Worm (Caenorhabditis elegans): Measurements from ENCODE around the gene daf-7.
A peak's percentile ranks its signal among the peaks of the same experiment; 100 is the strongest.

daf-7 gene

DNA sequence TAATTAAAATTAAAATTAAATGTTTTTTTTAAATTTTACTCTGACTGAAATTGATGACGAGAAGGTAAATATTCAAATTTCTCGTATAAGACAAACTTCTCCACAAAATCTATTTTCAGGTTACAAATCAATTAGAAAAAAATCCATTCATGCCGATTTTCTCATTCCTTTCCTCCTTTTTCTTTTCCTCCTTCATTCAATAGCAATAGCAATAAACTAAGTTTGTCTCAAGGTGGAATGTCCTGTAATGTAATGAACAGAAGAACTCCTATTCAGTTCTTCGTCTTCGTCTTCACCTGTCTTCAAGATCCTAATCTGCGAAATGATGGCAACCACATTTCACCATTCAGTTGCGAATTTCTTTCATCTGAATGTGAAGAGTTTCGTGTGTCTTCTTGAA lies 4.2 kb downstream of the daf-7 start, which contains the start of gene dac-1 (continued):
- TF ChIP-seq ceh-20 (GFP tag; IDR thresholded peaks at IDR 0.05), result no peak
- TF ChIP-seq ZK546.5 (tag; optimal IDR thresholded peaks at IDR 0.05), result no peak
- no peak for TF ChIP-seq F37D6.2 (tag; optimal IDR thresholded peaks at IDR 0.05)

DNA sequence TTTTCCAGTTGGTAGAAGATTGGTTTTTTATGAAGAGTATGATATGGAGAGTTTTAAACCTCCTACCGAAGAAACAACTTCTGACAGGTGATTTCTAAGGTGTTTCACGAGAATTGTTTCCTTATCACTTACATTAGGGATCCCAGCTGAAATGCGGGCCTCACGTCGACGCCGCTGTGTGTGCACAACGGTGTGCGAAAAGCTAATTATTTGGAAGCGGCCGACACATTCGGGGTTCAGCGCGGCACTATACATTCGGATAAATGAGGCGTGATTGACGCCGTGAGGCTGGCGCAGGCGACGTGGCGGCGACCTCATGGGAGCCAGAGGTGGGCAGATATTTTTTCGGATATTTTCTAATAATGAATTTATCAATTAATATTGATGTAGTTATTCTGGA lies 7.7 kb downstream of the daf-7 start:
- TF ChIP-seq nhr-42 (GFP tag; IDR thresholded peaks at IDR 0.05) (0 out of 2 replicates have a peak, but pooled peaks have one; percentile 10), gei-8 (GFP tag; optimal IDR thresholded peaks at IDR 0.05) (no peak), set-16 (GFP tag; IDR thresholded peaks at IDR 0.05) (peak; percentile 36; the same call in 1 of the 2 replicates)

DNA sequence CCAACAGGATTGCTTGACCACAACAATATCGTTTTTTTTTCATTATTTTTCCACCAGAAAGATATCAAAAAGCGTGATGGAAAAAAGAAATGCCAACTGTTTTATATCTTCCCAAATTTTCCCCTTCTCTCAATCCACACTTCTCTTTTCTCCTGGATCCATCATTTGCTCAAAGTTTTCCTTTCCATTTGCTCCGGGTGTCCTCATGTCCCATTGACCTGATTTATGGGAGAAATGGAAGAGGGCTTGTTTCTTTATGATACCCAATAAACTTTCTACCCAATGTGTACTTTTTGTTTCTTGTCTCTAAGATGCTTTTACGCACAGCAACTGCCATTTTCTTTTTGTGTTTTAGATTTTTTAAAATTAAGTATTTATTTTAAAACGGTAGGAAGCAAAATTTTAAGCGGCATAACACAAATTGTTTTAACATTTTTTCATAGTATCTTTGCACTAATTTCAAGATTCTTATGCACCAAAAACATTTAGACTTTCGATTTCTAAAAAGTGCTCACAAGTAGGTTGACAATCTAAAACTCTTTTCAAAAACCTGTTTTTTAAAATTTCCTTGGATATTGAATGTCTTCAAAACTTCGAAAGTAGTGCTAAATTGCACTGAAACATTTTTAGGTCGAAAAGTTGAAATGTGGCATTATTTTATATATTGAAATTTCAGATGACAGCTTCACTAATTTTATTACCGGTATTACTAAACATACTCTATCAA lies 11.1 kb downstream of the daf-7 start, which contains the start of gene clec-149:
TSS of gene clec-149 (plus strand) at position 677 of the 727 bp plus-strand sequence.
- TF ChIP-seq daf-8 (GFP tag; IDR thresholded peaks at IDR 0.05) (no peak), nhr-48 (tag; optimal IDR thresholded peaks at IDR 0.05) (no peak), nhr-11 (tag; optimal IDR thresholded peaks at IDR 0.05) (peak; percentile 10), snpc-1.2 (GFP tag; IDR thresholded peaks at IDR 0.05) (no peak)

DNA sequence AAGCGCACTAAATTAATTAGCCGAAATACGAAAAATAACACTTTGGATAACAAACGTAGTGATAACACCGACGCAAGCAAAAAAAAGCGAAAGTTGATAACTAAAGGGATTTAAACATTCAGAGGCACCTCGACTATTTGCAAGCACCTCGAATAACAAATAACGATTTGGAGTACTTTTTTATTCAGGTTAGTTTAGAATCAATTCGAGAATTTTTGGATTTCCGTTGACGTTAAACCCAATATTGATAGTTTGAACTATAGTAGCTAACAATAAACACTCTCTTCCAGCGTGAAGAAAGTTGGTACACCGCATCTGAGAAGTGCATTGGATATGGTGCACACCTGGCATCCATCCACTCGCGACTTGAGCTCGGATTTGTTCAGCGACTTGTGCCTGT lies 13.6 kb downstream of the daf-7 start:
- TF ChIP-seq mep-1 (tag; optimal IDR thresholded peaks at IDR 0.05) (no peak), aha-1 (tag) (peak; percentile 98)

DNA sequence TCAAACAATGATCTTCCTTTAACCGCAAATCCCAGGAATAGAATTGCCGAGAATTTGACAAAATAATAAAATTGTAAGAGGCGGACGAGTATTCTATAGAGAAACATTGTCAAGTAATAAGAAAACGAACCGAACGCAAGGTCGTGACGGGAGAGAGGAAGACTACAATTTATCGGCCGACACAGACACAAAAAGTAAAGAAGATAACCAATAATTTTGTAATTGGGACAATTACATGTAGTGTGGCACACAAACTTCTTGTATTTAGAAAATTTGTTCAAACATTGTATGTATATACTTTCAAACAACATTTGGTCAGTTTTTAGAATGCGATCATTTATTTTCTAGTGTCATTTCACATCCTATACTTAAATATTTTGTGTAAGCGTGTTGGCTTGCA lies 20.3 kb downstream of the daf-7 start, which contains the start of gene ceeh-1:
TSS of gene ceeh-1 (minus strand) at position 317 of the 400 bp plus-strand sequence.
- TF ChIP-seq unc-62 (GFP tag; optimal IDR thresholded peaks at IDR 0.05 in 1 of 2) (peak in 1 of 2 experiments; percentile 15), unc-62 (tag; optimal IDR thresholded peaks at IDR 0.05) (no peak), mxl-3 (GFP tag; optimal IDR thresholded peaks at IDR 0.05) (peak; percentile 22), nhr-77 (tag; optimal IDR thresholded peaks at IDR 0.05) (peak; percentile 4), dmd-6 (GFP tag; IDR thresholded peaks at IDR 0.05) (peak; percentile 20; the same call in 1 of the 2 replicates), Y5F2A.4 (GFP tag; optimal IDR thresholded peaks at IDR 0.05) (no peak), hlh-11 (tag; optimal IDR thresholded peaks at IDR 0.05) (peak; percentile 12), pqm-1 (tag; optimal IDR thresholded peaks at IDR 0.05) (peak; percentile 30), lsy-2 (tag; optimal IDR thresholded peaks at IDR 0.05) (peak in 1 of 2 experiments; percentile 4), Y48G9A.11 (GFP tag; IDR thresholded peaks at IDR 0.05) (no peak), hlh-30 (tag; optimal IDR thresholded peaks at IDR 0.05; ENCODE audit: insufficient read depth) (no peak), nhr-28 (tag; optimal IDR thresholded peaks at IDR 0.05) (peak; percentile 100)

DNA sequence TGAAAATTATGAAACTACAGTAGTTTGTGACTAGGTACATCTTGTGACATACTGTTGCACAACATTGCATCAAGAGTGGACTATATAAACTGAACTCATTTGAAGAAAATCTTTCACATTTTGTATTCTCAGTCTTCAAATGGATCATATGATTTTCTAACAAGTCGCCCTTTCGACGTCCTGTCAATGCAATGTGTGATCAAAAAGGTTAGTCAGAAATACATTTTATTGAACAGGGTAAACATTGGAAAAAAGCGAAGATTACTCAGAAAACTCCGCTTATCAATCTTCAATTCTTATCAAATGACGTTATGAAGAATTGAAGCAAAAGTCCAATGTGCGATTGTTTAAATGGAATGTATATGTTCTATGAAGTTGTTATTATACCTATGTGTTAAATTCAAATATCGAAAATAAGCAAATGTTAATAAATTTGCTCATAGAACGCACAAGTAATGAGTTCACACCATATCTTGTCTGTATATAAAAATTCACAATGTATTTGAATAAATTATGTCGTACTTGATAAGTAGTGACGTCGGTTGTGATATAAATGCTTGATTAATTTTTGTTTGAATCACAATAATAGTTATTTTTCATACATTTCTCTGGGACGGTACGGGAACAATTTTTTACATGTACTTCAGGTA lies 21.3 kb downstream of the daf-7 start, which contains the start of gene zip-2:
TSS of gene zip-2 (plus strand) at position 128 of the 650 bp plus-strand sequence.
- TF ChIP-seq aha-1 (tag) (peak; percentile 91), daf-16 (GFP tag; optimal IDR thresholded peaks at IDR 0.05) (no peak), daf-16 (tag; optimal IDR thresholded peaks at IDR 0.05) (peak; percentile 95), nhr-41 (GFP tag; IDR thresholded peaks at IDR 0.05) (no peak), T20F7.1 (GFP tag; optimal IDR thresholded peaks at IDR 0.05) (peak; percentile 38), mep-1 (tag; optimal IDR thresholded peaks at IDR 0.05) (peak; percentile 68), mes-2 (tag; optimal IDR thresholded peaks at IDR 0.05; ENCODE audit: poor library complexity, severe bottlenecking) (peak; percentile 43), dmd-6 (GFP tag; IDR thresholded peaks at IDR 0.05) (peak; percentile 90), zfp-3 (GFP tag; conservative IDR thresholded peaks at IDR 0.05) (no peak), hlh-30 (tag; optimal IDR thresholded peaks at IDR 0.05; ENCODE audit: insufficient read depth) (peak; percentile 74), hlh-11 (tag; optimal IDR thresholded peaks at IDR 0.05) (peak; percentile 89), duxl-1 (tag; optimal IDR thresholded peaks at IDR 0.05; ENCODE audit: poor library complexity) (no peak), nhr-102 (tag; optimal IDR thresholded peaks at IDR 0.05) (peak; percentile 29), mxl-3 (GFP tag; optimal IDR thresholded peaks at IDR 0.05) (peak; percentile 32), nhr-28 (tag; optimal IDR thresholded peaks at IDR 0.05) (peak; percentile 91), lsy-2 (tag; optimal IDR thresholded peaks at IDR 0.05) (peak in 1 of 2 experiments; percentile 58), lin-39 (tag; optimal IDR thresholded peaks at IDR 0.05) (no peak), ztf-7 (tag; optimal IDR thresholded peaks at IDR 0.05) (peak; percentile 7), nhr-10 (tag; optimal IDR thresholded peaks at IDR 0.05) (peak; percentile 50), nhr-77 (tag; optimal IDR thresholded peaks at IDR 0.05) (peak; percentile 71), unc-62 (GFP tag; optimal IDR thresholded peaks at IDR 0.05 in 1 of 2) (peak in 1 of 2 experiments; percentile 79), unc-62 (tag; optimal IDR thresholded peaks at IDR 0.05) (no peak), php-3 (GFP tag; IDR thresholded peaks at IDR 0.05) (peak; percentile 64), pha-4 (GFP tag; IDR thresholded peaks at IDR 0.05) (no peak), pha-4 (tag; optimal IDR thresholded peaks at IDR 0.05) (peak; percentile 25)
